Worm (Caenorhabditis elegans) whole organism, L3 larva: ENCODE measurements around the gene dbn-1.

Source experiments
- R02D3.7 ChIP-seq: fragments of 150-350 bp; optimal IDR thresholded peaks from 2 replicates; lab custom pipeline; 2014; ENCODE audit warnings: missing biosample characterization, missing genetic modification characterization
- ZK546.5 ChIP-seq: sonication (generic microtip); optimal IDR thresholded peaks from 2 replicates; lab custom pipeline; 2017; ENCODE audit warnings: missing biosample characterization, missing genetic modification characterization
- aly-2 ChIP-seq: fragments of 150-350 bp; optimal IDR thresholded peaks from 2 replicates; lab custom pipeline; 2014; ENCODE audit warnings: missing biosample characterization, missing genetic modification characterization
- ama-1 ChIP-seq: fragments of 150-350 bp; optimal IDR thresholded peaks from 2 replicates; lab custom pipeline; 2018
- ceh-16 ChIP-seq: sonication (generic microtip); optimal IDR thresholded peaks from 2 replicates; lab custom pipeline; 2017; ENCODE audit warnings: missing biosample characterization, missing genetic modification characterization
- ceh-28 ChIP-seq: fragments of 150-350 bp; optimal IDR thresholded peaks from 2 replicates; lab custom pipeline; 2014; ENCODE audit warnings: missing biosample characterization, missing genetic modification reagents, missing genetic modification characterization
- ceh-82 ChIP-seq: fragments of 150-350 bp; optimal IDR thresholded peaks from 2 replicates; lab custom pipeline; 2014; ENCODE audit warnings: missing biosample characterization, missing genetic modification characterization
- daf-12 ChIP-seq: fragments of 150-350 bp; optimal IDR thresholded peaks from 2 replicates; lab custom pipeline; 2014; ENCODE audit warnings: missing biosample characterization, missing genetic modification reagents, missing genetic modification characterization
- egl-27 ChIP-seq: sonication (generic microtip); optimal IDR thresholded peaks from 4 replicates; lab custom pipeline; 2017; ENCODE audit warnings: missing biosample characterization, missing genetic modification reagents, missing genetic modification characterization
- egl-5 ChIP-seq: fragments of 150-350 bp; optimal IDR thresholded peaks from 2 replicates; lab custom pipeline; 2017; ENCODE audit warnings: missing biosample characterization, missing genetic modification reagents, missing genetic modification characterization, inconsistent platforms
- elt-1 ChIP-seq: fragments of 150-350 bp; optimal IDR thresholded peaks from 2 replicates; lab custom pipeline; 2014; ENCODE audit warnings: missing biosample characterization, missing genetic modification characterization
- elt-2 ChIP-seq: sonication (generic microtip); optimal IDR thresholded peaks from 2 replicates; lab custom pipeline; 2016; ENCODE audit warnings: missing genetic modification reagents, mild to moderate bottlenecking, missing genetic modification characterization, missing compliant biosample characterization
- elt-3 ChIP-seq, 3 experiments: fragments of 150-350 bp in 1 of 3; sonication (generic microtip) in 2 of 3; optimal IDR thresholded peaks; 2 replicates in 2 of 3; 4 replicates in 1 of 3; lab custom pipeline; 2014 to 2017; ENCODE audit warnings: missing biosample characterization in 3 of 3, missing genetic modification characterization in 3 of 3
- eor-1 ChIP-seq, 2 experiments: fragments of 150-350 bp; optimal IDR thresholded peaks; 2 replicates each; lab custom pipeline; 2014 to 2018; ENCODE audit warnings: missing biosample characterization in 2 of 2, missing genetic modification characterization in 2 of 2
- fkh-10 ChIP-seq: sonication (generic microtip); optimal IDR thresholded peaks from 2 replicates; lab custom pipeline; 2017; ENCODE audit warnings: missing biosample characterization, missing genetic modification reagents, missing genetic modification characterization
- fkh-2 ChIP-seq: fragments of 150-350 bp; optimal IDR thresholded peaks from 2 replicates; lab custom pipeline; 2014; ENCODE audit warnings: missing biosample characterization, missing genetic modification reagents, missing genetic modification characterization
- fos-1 ChIP-seq: fragments of 150-350 bp; optimal IDR thresholded peaks from 2 replicates; lab custom pipeline; 2014; ENCODE audit warnings: missing biosample characterization, missing genetic modification characterization
- hmg-11 ChIP-seq: sonication (generic microtip); optimal IDR thresholded peaks from 2 replicates; lab custom pipeline; 2016; ENCODE audit warnings: missing genetic modification characterization, missing compliant biosample characterization
- jun-1 ChIP-seq: fragments of 150-350 bp; optimal IDR thresholded peaks from 2 replicates; lab custom pipeline; 2014; ENCODE audit warnings: missing biosample characterization, missing genetic modification reagents, missing genetic modification characterization
- lin-15B ChIP-seq: fragments of 150-350 bp; optimal IDR thresholded peaks from 2 replicates; lab custom pipeline; 2014; ENCODE audit warnings: missing biosample characterization, missing genetic modification characterization
- lin-39 ChIP-seq: fragments of 150-350 bp; optimal IDR thresholded peaks from 2 replicates; lab custom pipeline; 2018; ENCODE audit warnings: missing biosample characterization, missing genetic modification reagents, missing genetic modification characterization
- lsy-12 ChIP-seq: sonication (generic microtip); optimal IDR thresholded peaks from 2 replicates; lab custom pipeline; 2016; ENCODE audit warnings: mild to moderate bottlenecking, missing genetic modification characterization, missing compliant biosample characterization
- mdl-1 ChIP-seq: fragments of 150-350 bp; optimal IDR thresholded peaks from 2 replicates; lab custom pipeline; 2014; ENCODE audit warnings: missing biosample characterization, missing genetic modification characterization
- nfya-1 ChIP-seq: sonication (generic microtip); optimal IDR thresholded peaks from 2 replicates; lab custom pipeline; 2017; ENCODE audit warnings: missing genetic modification characterization, mild to moderate bottlenecking, missing compliant biosample characterization, antibody characterized with exemption, moderate library complexity; ENCODE audit not compliant: insufficient read depth
- nhr-11 ChIP-seq: fragments of 150-350 bp; optimal IDR thresholded peaks from 2 replicates; lab custom pipeline; 2014; ENCODE audit warnings: missing biosample characterization, missing genetic modification characterization
- nhr-12 ChIP-seq: fragments of 150-350 bp; optimal IDR thresholded peaks from 2 replicates; lab custom pipeline; 2014; ENCODE audit warnings: missing biosample characterization, missing genetic modification characterization
- nhr-23 ChIP-seq: fragments of 150-350 bp; optimal IDR thresholded peaks from 2 replicates; lab custom pipeline; 2014; ENCODE audit warnings: missing biosample characterization, missing genetic modification reagents, missing genetic modification characterization
- nhr-237 ChIP-seq: fragments of 150-350 bp; optimal IDR thresholded peaks from 2 replicates; lab custom pipeline; 2014; ENCODE audit warnings: missing biosample characterization, missing genetic modification characterization
- nhr-25 ChIP-seq: sonication (generic microtip); optimal IDR thresholded peaks from 2 replicates; lab custom pipeline; 2017; ENCODE audit warnings: missing biosample characterization, missing genetic modification characterization
- nhr-28 ChIP-seq: fragments of 150-350 bp; optimal IDR thresholded peaks from 2 replicates; lab custom pipeline; 2014; ENCODE audit warnings: missing biosample characterization, missing genetic modification characterization
- nhr-43 ChIP-seq: sonication (generic microtip); optimal IDR thresholded peaks from 2 replicates; lab custom pipeline; 2016; ENCODE audit warnings: mild to moderate bottlenecking, missing genetic modification characterization, missing compliant biosample characterization; ENCODE audit not compliant: poor library complexity, severe bottlenecking
- nhr-67 ChIP-seq: fragments of 150-350 bp; optimal IDR thresholded peaks from 2 replicates; lab custom pipeline; 2014; ENCODE audit warnings: missing biosample characterization, missing genetic modification characterization
- nhr-76 ChIP-seq: fragments of 150-350 bp; sonication (generic microtip); optimal IDR thresholded peaks from 5 replicates; lab custom pipeline; 2014; ENCODE audit warnings: missing biosample characterization, missing genetic modification characterization
- nhr-77 ChIP-seq: fragments of 150-350 bp; optimal IDR thresholded peaks from 2 replicates; lab custom pipeline; 2014; ENCODE audit warnings: missing biosample characterization, missing genetic modification characterization
- pha-4 ChIP-seq: fragments of 150-350 bp; optimal IDR thresholded peaks from 2 replicates; lab custom pipeline; 2014; ENCODE audit warnings: missing biosample characterization, missing genetic modification reagents, missing genetic modification characterization
- pqm-1 ChIP-seq: fragments of 150-350 bp; optimal IDR thresholded peaks from 2 replicates; lab custom pipeline; 2017; ENCODE audit warnings: missing biosample characterization, missing genetic modification characterization, inconsistent platforms
- sea-2 ChIP-seq: fragments of 150-350 bp; sonication (generic microtip); optimal IDR thresholded peaks from 4 replicates; lab custom pipeline; 2014; ENCODE audit warnings: missing biosample characterization, missing genetic modification reagents, missing genetic modification characterization
- skn-1 ChIP-seq: fragments of 150-350 bp; optimal IDR thresholded peaks from 2 replicates; lab custom pipeline; 2014; ENCODE audit warnings: missing biosample characterization, missing genetic modification characterization
- snpc-4 ChIP-seq: fragments of 150-350 bp; optimal IDR thresholded peaks from 2 replicates; lab custom pipeline; 2014; ENCODE audit warnings: missing biosample characterization, missing genetic modification characterization
- tbx-2 ChIP-seq: sonication (generic microtip); optimal IDR thresholded peaks from 2 replicates; lab custom pipeline; 2016; ENCODE audit warnings: mild to moderate bottlenecking, missing genetic modification characterization, missing compliant biosample characterization
- unc-39 ChIP-seq: sonication (generic microtip); optimal IDR thresholded peaks from 4 replicates; lab custom pipeline; 2017; ENCODE audit warnings: missing biosample characterization, missing genetic modification characterization
- unc-62 ChIP-seq: fragments of 150-350 bp; sonication (generic microtip); optimal IDR thresholded peaks from 4 replicates; lab custom pipeline; 2014; ENCODE audit warnings: missing biosample characterization, missing genetic modification reagents, missing genetic modification characterization
- zag-1 ChIP-seq: fragments of 150-350 bp; optimal IDR thresholded peaks from 2 replicates; lab custom pipeline; 2014; ENCODE audit warnings: missing biosample characterization, missing genetic modification characterization
- ztf-4 ChIP-seq: fragments of 150-350 bp; optimal IDR thresholded peaks from 2 replicates; lab custom pipeline; 2014; ENCODE audit warnings: missing biosample characterization, missing genetic modification characterization

The dbn-1 gene

DNA sequence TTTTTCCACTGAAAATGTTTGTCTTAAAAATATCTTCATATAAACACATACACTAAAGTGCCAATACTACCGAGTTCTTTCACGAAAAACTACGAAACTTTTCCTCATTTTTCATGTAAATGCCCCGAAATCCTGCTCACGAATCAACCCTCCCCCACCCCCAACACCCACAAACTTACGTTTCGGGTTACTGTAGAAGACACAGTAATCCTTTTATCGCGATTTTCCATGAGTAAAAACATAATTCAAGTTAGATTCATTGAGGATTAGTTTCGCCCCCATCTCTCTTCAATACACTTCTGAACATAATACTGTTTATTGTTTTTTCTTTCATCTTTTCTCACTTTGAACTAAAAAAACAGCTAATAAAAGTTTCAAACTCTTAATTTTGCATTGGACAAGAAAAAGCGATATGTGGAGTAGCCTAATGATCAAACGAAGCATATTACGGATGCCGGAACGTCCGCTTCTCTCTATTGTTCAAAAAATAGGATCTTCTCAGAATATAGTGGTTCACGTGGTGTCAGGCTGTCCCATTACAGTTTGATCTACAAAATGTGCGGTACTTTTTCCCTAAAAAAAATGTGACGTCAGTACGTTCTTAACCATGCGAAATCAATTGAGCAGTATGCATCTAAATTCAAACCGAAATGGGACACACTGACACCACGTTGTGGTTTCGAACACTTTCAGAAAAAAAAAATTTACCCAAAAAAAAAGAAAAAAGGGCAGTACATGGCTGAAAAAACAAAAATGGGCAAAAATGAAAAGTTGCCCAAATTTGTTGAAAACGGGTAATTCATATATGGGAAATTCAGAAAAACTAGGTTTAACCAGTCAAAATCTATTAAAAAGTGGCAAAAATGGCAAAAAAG is 37.6 kb downstream of the dbn-1 start:
- TF ChIP-seq lsy-12 (tag; lab: Kevin White, UChicago): peak; percentile 26
- peak; percentile 22 for TF ChIP-seq ama-1
- TF ChIP-seq nhr-23: peak; percentile 64
- TF ChIP-seq nhr-43 (tag; lab: Kevin White, UChicago): peak; percentile 32
- TF ChIP-seq daf-12: no peak

DNA sequence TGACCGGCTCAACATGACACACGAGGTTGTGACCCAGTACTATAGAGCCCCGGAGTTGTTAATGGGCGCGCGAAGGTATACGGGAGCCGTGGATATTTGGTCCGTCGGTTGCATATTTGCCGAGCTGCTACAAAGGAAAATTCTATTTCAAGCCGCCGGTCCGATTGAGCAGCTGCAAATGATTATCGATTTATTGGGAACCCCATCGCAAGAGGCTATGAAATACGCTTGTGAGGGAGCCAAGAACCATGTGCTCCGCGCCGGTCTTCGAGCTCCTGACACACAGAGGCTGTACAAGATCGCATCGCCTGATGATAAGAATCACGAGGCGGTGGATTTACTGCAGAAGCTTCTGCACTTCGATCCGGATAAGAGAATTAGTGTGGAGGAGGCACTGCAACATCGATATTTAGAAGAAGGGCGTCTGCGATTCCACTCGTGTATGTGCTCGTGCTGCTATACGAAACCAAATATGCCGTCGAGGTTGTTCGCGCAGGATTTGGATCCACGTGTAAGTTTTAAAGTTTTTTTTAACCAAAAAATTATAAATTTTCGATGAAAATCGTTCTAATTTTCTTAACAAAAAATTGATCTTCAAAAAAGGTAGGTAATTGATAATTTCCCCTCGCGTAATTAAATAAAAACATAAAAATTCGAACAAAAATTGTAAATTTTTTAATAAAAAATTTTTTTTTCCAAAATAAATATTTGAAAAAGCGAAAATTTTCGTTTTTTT is 39.3 kb downstream of the dbn-1 start:
- peak; percentile 46 for TF ChIP-seq ama-1
- TF ChIP-seq daf-12: no peak

DNA sequence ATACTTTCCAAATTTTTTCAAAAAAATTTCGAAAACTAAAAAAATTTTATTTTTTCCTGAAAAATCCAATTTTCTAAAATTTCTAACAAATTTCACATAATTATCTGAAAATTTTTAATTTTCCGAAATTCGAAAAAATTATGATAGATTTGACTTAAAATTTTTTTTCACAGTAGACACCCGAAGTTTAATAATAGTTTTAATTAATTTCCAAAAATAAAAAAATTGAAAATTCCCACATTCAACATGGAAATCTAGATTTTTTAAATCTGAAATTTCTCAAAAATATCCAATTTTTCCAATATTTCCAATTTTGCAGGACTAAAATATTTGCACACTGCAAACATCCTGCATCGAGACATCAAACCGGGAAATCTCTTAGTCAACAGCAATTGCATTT is 39.9 kb downstream of the dbn-1 start:
- no peak for TF ChIP-seq nhr-23
- peak; percentile 0 for TF ChIP-seq pha-4 (tag; lab: Kevin White, UChicago)
- no peak for TF ChIP-seq nhr-237 (tag; lab: Kevin White, UChicago)
- TF ChIP-seq, all 47 proteins: peak for 1

DNA sequence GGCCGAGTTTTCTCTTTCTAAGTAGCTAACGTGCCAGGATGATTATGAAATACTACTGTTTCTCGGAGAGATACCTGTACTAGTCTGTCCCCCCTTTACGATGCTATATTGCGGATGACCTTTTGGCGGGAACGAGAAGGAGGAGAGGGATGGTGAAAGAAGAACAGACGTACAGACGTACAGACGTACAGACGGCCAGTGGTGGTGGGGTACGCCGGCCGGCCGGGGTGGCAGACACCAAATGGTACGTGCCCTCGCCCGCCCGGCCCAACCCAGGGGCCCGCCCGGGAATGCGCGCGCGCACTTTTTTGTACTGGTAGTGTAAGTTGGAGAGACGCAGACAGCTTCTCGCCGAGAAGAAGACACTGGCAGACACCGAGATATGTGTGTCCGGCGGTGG is 40.8 kb downstream of the dbn-1 start:
- no peak for TF ChIP-seq aly-2 (tag; lab: Kevin White, UChicago)
- no peak for TF ChIP-seq ceh-16 (tag; lab: Kevin White, UChicago)
- TF ChIP-seq nhr-12: no peak
- TF ChIP-seq hmg-11: peak; percentile 53
- TF ChIP-seq nhr-28: no peak
- no peak for TF ChIP-seq ZK546.5 (tag; lab: Kevin White, UChicago)
- no peak for TF ChIP-seq nhr-237 (tag; lab: Kevin White, UChicago)
- no peak for TF ChIP-seq elt-2 (tag; lab: Kevin White, UChicago)
- no peak for TF ChIP-seq fkh-10 (GFP tag; lab: Kevin White, UChicago)
- TF ChIP-seq lin-15B (tag; lab: Kevin White, UChicago): no peak
- TF ChIP-seq R02D3.7 (tag; lab: Kevin White, UChicago): no peak
- no peak for TF ChIP-seq tbx-2 (tag; lab: Kevin White, UChicago)
- peak; percentile 19 for TF ChIP-seq pha-4 (tag; lab: Kevin White, UChicago)
- no peak for TF ChIP-seq egl-27
- peak; percentile 74 for TF ChIP-seq lin-39 (tag; lab: Kevin White, UChicago)
- TF ChIP-seq pqm-1: no peak
- TF ChIP-seq daf-12: no peak
- TF ChIP-seq ztf-4 (tag; lab: Kevin White, UChicago): no peak
- peak; percentile 84 for TF ChIP-seq nhr-23
- peak; percentile 60 for TF ChIP-seq lsy-12 (tag; lab: Kevin White, UChicago)
- no peak for TF ChIP-seq fos-1
- TF ChIP-seq snpc-4 (tag; lab: Kevin White, UChicago): no peak
- no peak for TF ChIP-seq unc-62 (GFP tag; lab: Kevin White, UChicago)
- TF ChIP-seq elt-3 (tag; optimal IDR thresholded peaks at IDR 0.05; lab: Kevin White, UChicago): no peak
- TF ChIP-seq nhr-77 (tag; lab: Kevin White, UChicago): no peak
- TF ChIP-seq nhr-25 (tag; lab: Kevin White, UChicago): peak; percentile 52
- TF ChIP-seq elt-1: no peak
- no peak for TF ChIP-seq skn-1
- TF ChIP-seq ama-1: peak; percentile 38
- no peak for TF ChIP-seq ceh-82 (tag; lab: Kevin White, UChicago)
- no peak for TF ChIP-seq eor-1 (tag; optimal IDR thresholded peaks at IDR 0.05; lab: Kevin White, UChicago)
- TF ChIP-seq jun-1 (tag; lab: Kevin White, UChicago): no peak
- TF ChIP-seq egl-5 (tag; lab: Kevin White, UChicago): no peak
- TF ChIP-seq unc-39 (tag; lab: Kevin White, UChicago): no peak
- TF ChIP-seq nhr-43 (tag; lab: Kevin White, UChicago): no peak
- no peak for TF ChIP-seq nhr-11
- TF ChIP-seq nfya-1: peak; percentile 11
- TF ChIP-seq nhr-67 (tag; lab: Kevin White, UChicago): no peak
- no peak for TF ChIP-seq mdl-1 (tag; lab: Kevin White, UChicago)
- no peak for TF ChIP-seq ceh-28
- TF ChIP-seq zag-1: no peak
- TF ChIP-seq nhr-76: no peak
- TF ChIP-seq sea-2 (GFP tag; lab: Kevin White, UChicago): no peak
- no peak for TF ChIP-seq fkh-2 (tag; lab: Kevin White, UChicago)
